Worm (Caenorhabditis elegans): ENCODE results near the gene F55G7.5.
A peak's percentile ranks its signal among the peaks of the same experiment; 100 is the strongest.

F55G7.5 gene

DNA sequence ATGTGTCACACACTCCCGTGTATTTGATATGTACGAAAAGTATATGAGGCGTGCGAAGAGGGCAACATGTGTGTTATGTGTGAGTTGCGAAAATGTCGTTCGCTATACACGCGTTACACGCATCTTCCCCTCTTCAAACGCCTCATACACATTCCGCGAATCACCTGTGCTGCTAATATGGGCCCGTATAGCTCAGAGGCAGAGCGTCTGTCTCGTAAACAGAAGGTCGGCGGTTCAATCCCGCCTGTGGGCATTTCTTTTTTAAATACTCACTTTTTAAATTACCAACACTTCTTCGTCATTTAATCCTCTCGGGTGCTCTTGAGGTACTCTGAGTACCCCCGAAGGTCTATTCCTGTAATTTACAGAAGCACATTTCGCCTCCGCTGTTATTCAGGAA lies 5.2 kb downstream of the F55G7.5 start (continued):
- TF ChIP-seq Y5F2A.4 (GFP tag; optimal IDR thresholded peaks at IDR 0.05): no peak
- no peak for TF ChIP-seq zfp-2 (tag; optimal IDR thresholded peaks at IDR 0.05)
- TF ChIP-seq nhr-111 (GFP tag; optimal IDR thresholded peaks at IDR 0.05): no peak
- TF ChIP-seq zip-2 (tag; optimal IDR thresholded peaks at IDR 0.05): no peak
- TF ChIP-seq spr-3 (GFP tag; optimal IDR thresholded peaks at IDR 0.05): no peak
- TF ChIP-seq rbr-2 (tag; optimal IDR thresholded peaks at IDR 0.05): no peak
- no peak; the same call in 1 of the 2 replicates for TF ChIP-seq arid-1 (GFP tag; conservative IDR thresholded peaks at IDR 0.05)
- TF ChIP-seq ceh-44 (GFP tag; IDR thresholded peaks at IDR 0.05): 0 out of 2 replicates have a peak, but pooled peaks have one; percentile 49

DNA sequence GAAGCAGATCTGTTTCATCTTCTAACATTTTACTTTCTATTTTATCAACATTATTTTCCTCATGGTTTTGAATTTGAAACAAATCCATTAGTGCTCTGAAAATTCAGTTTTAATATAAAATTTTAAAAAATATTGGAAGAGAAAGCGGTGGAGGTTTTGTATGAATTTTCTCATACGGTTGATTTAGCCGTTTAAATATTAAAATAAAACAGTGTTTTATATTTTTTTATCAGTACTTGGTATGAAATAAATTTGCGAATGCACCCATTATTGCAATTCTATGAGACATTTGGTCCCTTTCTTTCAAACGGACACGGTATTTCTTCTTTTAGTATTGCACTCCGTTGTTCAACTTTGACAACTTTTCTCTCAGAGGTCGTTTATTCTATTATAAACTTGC lies 7.2 kb downstream of the F55G7.5 start, which contains the start of gene dot-1.4:
dot-1.4 (minus strand) TSS at position 101 of the 400 bp plus-strand sequence.
- no peak for TF ChIP-seq zag-1 (tag; optimal IDR thresholded peaks at IDR 0.05)
- no peak for TF ChIP-seq lin-38 (GFP tag; IDR thresholded peaks at IDR 0.05)
- TF ChIP-seq hlh-30 (tag; optimal IDR thresholded peaks at IDR 0.05; ENCODE audit: insufficient read depth): no peak
- no peak for TF ChIP-seq sdz-12 (GFP tag; optimal IDR thresholded peaks at IDR 0.05)
- no peak for TF ChIP-seq lin-29 (GFP tag; IDR thresholded peaks at IDR 0.05)
- no peak for TF ChIP-seq dpl-1 (GFP tag; optimal IDR thresholded peaks at IDR 0.05)

DNA sequence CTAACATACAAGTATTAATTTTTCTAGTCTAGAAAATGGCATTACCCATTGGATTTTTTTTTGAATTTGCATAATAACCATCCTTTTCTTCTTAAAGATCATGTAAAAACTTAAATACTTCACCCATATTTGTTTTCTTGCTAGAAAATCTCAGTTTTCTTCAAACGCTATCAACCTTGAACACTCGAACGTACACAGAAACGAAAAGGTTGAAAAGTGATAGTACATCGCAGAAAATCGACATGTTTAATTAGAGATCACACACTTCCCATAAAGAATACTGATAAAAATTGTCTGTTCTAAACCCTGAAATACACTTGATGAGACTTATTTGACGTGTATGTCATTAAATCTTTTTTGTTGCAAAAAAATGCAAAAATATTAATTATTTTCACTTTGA lies 11.1 kb downstream of the F55G7.5 start, which contains the start of gene F55G7.4:
F55G7.4 (plus strand) TSS at position 301 of the 400 bp plus-strand sequence.
- TF ChIP-seq zip-2 (tag; optimal IDR thresholded peaks at IDR 0.05): no peak
- no peak for TF ChIP-seq ztf-7 (tag; optimal IDR thresholded peaks at IDR 0.05)
- no peak for TF ChIP-seq set-16 (GFP tag; IDR thresholded peaks at IDR 0.05)
- no peak for TF ChIP-seq nhr-237 (tag; optimal IDR thresholded peaks at IDR 0.05)
- TF ChIP-seq ceh-32 (tag; optimal IDR thresholded peaks at IDR 0.05; ENCODE audit: poor library complexity): no peak
- TF ChIP-seq lsy-2 (tag; optimal IDR thresholded peaks at IDR 0.05): no peak
- no peak for TF ChIP-seq mdl-1 (tag; optimal IDR thresholded peaks at IDR 0.05)
- no peak for TF ChIP-seq Y48G9A.11 (GFP tag; IDR thresholded peaks at IDR 0.05)
- TF ChIP-seq php-3 (GFP tag; IDR thresholded peaks at IDR 0.05): no peak

DNA sequence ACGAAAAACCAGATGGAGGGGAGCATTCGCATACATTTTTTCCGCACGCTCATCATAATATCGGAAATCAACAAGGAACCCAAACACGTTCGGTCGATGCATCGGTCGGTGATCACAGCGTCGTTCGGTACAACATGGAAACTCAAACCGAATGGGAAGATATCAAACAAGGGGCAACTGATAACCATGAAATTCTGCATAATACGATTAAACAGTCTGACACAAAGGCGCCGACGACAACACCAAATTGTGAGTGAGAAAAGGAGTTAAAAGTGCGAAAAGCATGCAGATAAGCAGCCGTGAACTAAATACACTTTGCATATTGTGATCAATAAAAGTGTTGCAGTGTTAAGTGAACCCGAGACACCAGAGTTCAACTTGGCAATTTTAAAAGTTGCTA lies 13.5 kb downstream of the F55G7.5 start:
- peak; percentile 8 for TF ChIP-seq nhr-48 (tag; optimal IDR thresholded peaks at IDR 0.05)
- peak; percentile 59 for TF ChIP-seq dmd-6 (GFP tag; IDR thresholded peaks at IDR 0.05)
- TF ChIP-seq hlh-11 (tag; optimal IDR thresholded peaks at IDR 0.05): peak; percentile 58
- no peak for TF ChIP-seq T26A8.4 (GFP tag; IDR thresholded peaks at IDR 0.05)
- TF ChIP-seq pqm-1 (tag; optimal IDR thresholded peaks at IDR 0.05): peak; percentile 29
- TF ChIP-seq daf-16 (GFP tag; optimal IDR thresholded peaks at IDR 0.05): no peak
- peak; percentile 75 for TF ChIP-seq daf-16 (tag; optimal IDR thresholded peaks at IDR 0.05)
- TF ChIP-seq lin-39 (tag; optimal IDR thresholded peaks at IDR 0.05): no peak
- peak; percentile 51 for TF ChIP-seq dve-1 (tag; optimal IDR thresholded peaks at IDR 0.05; ENCODE audit: insufficient read depth)

DNA sequence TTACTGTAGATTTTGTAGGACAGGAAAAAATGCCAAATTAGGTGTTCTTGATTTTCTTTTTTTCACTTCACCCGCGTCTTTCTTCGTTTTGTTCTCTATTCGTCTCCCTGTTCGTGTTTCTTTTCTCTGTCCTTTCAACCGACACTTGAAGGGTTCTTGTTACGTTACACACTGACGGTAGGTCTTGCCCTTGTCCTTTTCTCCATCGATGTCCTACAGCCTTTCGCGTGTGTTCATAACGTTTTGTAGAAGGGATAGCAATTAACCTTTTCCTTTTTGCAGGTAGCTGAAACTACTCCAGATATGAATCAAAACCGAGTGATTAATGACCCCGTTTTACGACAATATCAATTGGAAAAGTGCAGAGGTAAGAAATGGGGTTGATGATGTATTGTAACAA lies 14.6 kb downstream of the F55G7.5 start, which contains the start of gene F55G7.1:
F55G7.1 (plus strand) TSS at position 276 of the 400 bp plus-strand sequence.
- TF ChIP-seq hlh-30 (tag; optimal IDR thresholded peaks at IDR 0.05; ENCODE audit: insufficient read depth) (peak; percentile 6), spr-1 (tag; optimal IDR thresholded peaks at IDR 0.05) (peak; percentile 35), madf-9 (GFP tag; conservative IDR thresholded peaks at IDR 0.05) (0 out of 2 replicates have a peak, but pooled peaks have one; percentile 27), hmg-1.1 (GFP tag; IDR thresholded peaks at IDR 0.05) (peak; percentile 86), ZK546.5 (tag; optimal IDR thresholded peaks at IDR 0.05) (no peak), dve-1 (tag; optimal IDR thresholded peaks at IDR 0.05; ENCODE audit: insufficient read depth) (peak; percentile 71), nhr-10 (tag; optimal IDR thresholded peaks at IDR 0.05) (peak; percentile 30), T26A8.4 (GFP tag; IDR thresholded peaks at IDR 0.05) (no peak), aly-2 (tag; optimal IDR thresholded peaks at IDR 0.05) (no peak), F37D6.2 (tag; optimal IDR thresholded peaks at IDR 0.05) (peak; percentile 34), saeg-2 (GFP tag; IDR thresholded peaks at IDR 0.05) (no peak), snpc-1.2 (GFP tag; IDR thresholded peaks at IDR 0.05) (no peak), F49E8.2 (tag; optimal IDR thresholded peaks at IDR 0.05; ENCODE audit: borderline replicate concordance) (no peak), nhr-102 (tag; optimal IDR thresholded peaks at IDR 0.05) (peak; percentile 84), jun-1 (tag; optimal IDR thresholded peaks at IDR 0.05) (peak; percentile 33), nhr-48 (tag; optimal IDR thresholded peaks at IDR 0.05) (peak; percentile 13), lin-29 (GFP tag; IDR thresholded peaks at IDR 0.05) (no peak), zip-2 (tag; optimal IDR thresholded peaks at IDR 0.05) (peak; percentile 50), unc-130 (GFP tag; optimal IDR thresholded peaks at IDR 0.05) (no peak), nhr-41 (GFP tag; IDR thresholded peaks at IDR 0.05) (no peak)
